Fruit fly (Drosophila melanogaster) whole organism, prepupa: ENCODE results near the gene rt.

Experiments used
- Blimp-1 ChIP-seq: fragments of 200-800 bp; sonication (Bioruptor generic); optimal IDR thresholded peaks from 3 replicates; lab custom pipeline; 2017; ENCODE audit warnings: missing biosample characterization, missing genetic modification characterization, mild to moderate bottlenecking, moderate library complexity, missing genetic modification reagents
- CG10669 ChIP-seq: fragments of 200-800 bp; sonication (Bioruptor generic); optimal IDR thresholded peaks from 3 replicates; lab custom pipeline; 2018; ENCODE audit warnings: missing biosample characterization, mild to moderate bottlenecking, missing genetic modification characterization, moderate library complexity
- CG11294 ChIP-seq: fragments of 200-800 bp; sonication (Bioruptor generic); IDR thresholded peaks from 2 replicates; pipeline ENCODE4 v1.3.6; 2022; ENCODE audit warnings: missing biosample characterization, missing genetic modification characterization
- CG11762 ChIP-seq: fragments of 200-800 bp; sonication (Bioruptor generic); optimal IDR thresholded peaks from 3 replicates; lab custom pipeline; 2016; ENCODE audit warnings: missing biosample characterization, missing genetic modification characterization; ENCODE audit not compliant: insufficient read depth
- CG15336 ChIP-seq: fragments of 200-800 bp; sonication (Bioruptor generic); IDR thresholded peaks from 2 replicates; pipeline ENCODE4 v1.3.6; 2022; ENCODE audit warnings: missing biosample characterization, missing genetic modification characterization
- CG16779 ChIP-seq: fragments of 200-800 bp; sonication (Bioruptor generic); optimal IDR thresholded peaks from 3 replicates; lab custom pipeline; 2017; ENCODE audit warnings: missing biosample characterization, mild to moderate bottlenecking, missing genetic modification characterization
- CG3032 ChIP-seq: fragments of 200-800 bp; optimal IDR thresholded peaks from 2 replicates; lab custom pipeline; 2019; ENCODE audit warnings: missing biosample characterization, mild to moderate bottlenecking, missing genetic modification characterization, moderate library complexity
- CG31627 ChIP-seq: fragments of 200-800 bp; sonication (Bioruptor generic); optimal IDR thresholded peaks from 3 replicates; lab custom pipeline; 2016; ENCODE audit warnings: missing biosample characterization, missing genetic modification characterization
- CG32006 ChIP-seq: fragments of 200-800 bp; sonication (Bioruptor generic); optimal IDR thresholded peaks from 3 replicates; lab custom pipeline; 2017; ENCODE audit warnings: missing biosample characterization, mild to moderate bottlenecking, missing genetic modification characterization
- CG6163 ChIP-seq: fragments of 200-800 bp; sonication (Bioruptor generic); IDR thresholded peaks from 3 replicates; pipeline ENCODE4 v1.3.6; 2022; ENCODE audit warnings: missing biosample characterization, missing genetic modification characterization
- CG6276 ChIP-seq: fragments of 200-800 bp; sonication (Bioruptor generic); optimal IDR thresholded peaks from 2 replicates; lab custom pipeline; 2017; ENCODE audit warnings: missing biosample characterization, mild to moderate bottlenecking, missing genetic modification characterization
- CG6792 ChIP-seq: fragments of 200-800 bp; sonication (Bioruptor generic); optimal IDR thresholded peaks from 3 replicates; lab custom pipeline; 2016; ENCODE audit warnings: missing biosample characterization, missing genetic modification characterization
- CG6808 ChIP-seq: fragments of 200-800 bp; sonication (Bioruptor generic); optimal IDR thresholded peaks from 3 replicates; lab custom pipeline; 2017; ENCODE audit warnings: missing biosample characterization, missing genetic modification characterization, mild to moderate bottlenecking, moderate library complexity, missing genetic modification reagents
- CG8119 ChIP-seq: fragments of 200-800 bp; sonication (Bioruptor generic); IDR thresholded peaks from 3 replicates; pipeline ENCODE4 v1.3.6; 2022; ENCODE audit warnings: missing biosample characterization, missing genetic modification characterization
- CG8319 ChIP-seq: fragments of 200-800 bp; sonication (Bioruptor generic); optimal IDR thresholded peaks from 3 replicates; lab custom pipeline; 2016; ENCODE audit warnings: missing biosample characterization, missing genetic modification characterization
- CG9139 ChIP-seq: fragments of 200-800 bp; sonication (Bioruptor generic); optimal IDR thresholded peaks from 3 replicates; lab custom pipeline; 2017; ENCODE audit warnings: missing biosample characterization, mild to moderate bottlenecking, missing genetic modification characterization
- Eip75B ChIP-seq: fragments of 200-800 bp; sonication (Bioruptor generic); optimal IDR thresholded peaks from 3 replicates; lab custom pipeline; 2016; ENCODE audit warnings: missing biosample characterization, missing genetic modification characterization
- Eip78C ChIP-seq: fragments of 200-800 bp; sonication (Bioruptor generic); peaks from one replicate; lab custom pipeline; 2016; ENCODE audit warnings: missing biosample characterization, missing genetic modification characterization
- Ets21C ChIP-seq: fragments of 200-800 bp; sonication (Bioruptor generic); optimal IDR thresholded peaks from 3 replicates; lab custom pipeline; 2016; ENCODE audit warnings: missing biosample characterization, missing genetic modification characterization
- Ets96B ChIP-seq: fragments of 200-800 bp; optimal IDR thresholded peaks from 2 replicates; lab custom pipeline; 2019; ENCODE audit warnings: missing biosample characterization, mild to moderate bottlenecking, missing genetic modification characterization, moderate library complexity
- Gug ChIP-seq: fragments of 200-800 bp; sonication (Bioruptor generic); IDR thresholded peaks from 2 replicates; pipeline ENCODE4 v1.3.6; 2022; ENCODE audit warnings: missing biosample characterization, missing genetic modification characterization
- Hr39 ChIP-seq: fragments of 200-800 bp; sonication (Bioruptor generic); optimal IDR thresholded peaks from 2 replicates; lab custom pipeline; 2016; ENCODE audit warnings: missing biosample characterization, missing genetic modification characterization
- Hr4 ChIP-seq: fragments of 200-800 bp; sonication (Bioruptor generic); optimal IDR thresholded peaks from 3 replicates; lab custom pipeline; 2016; ENCODE audit warnings: missing biosample characterization, missing genetic modification characterization
- Lpt ChIP-seq: fragments of 200-800 bp; sonication (Bioruptor generic); optimal IDR thresholded peaks from 3 replicates; lab custom pipeline; 2016; ENCODE audit warnings: missing biosample characterization, missing genetic modification characterization
- Met ChIP-seq: fragments of 200-800 bp; sonication (Bioruptor generic); optimal IDR thresholded peaks from 3 replicates; lab custom pipeline; 2016; ENCODE audit warnings: missing biosample characterization, missing genetic modification characterization
- OdsH ChIP-seq: fragments of 200-800 bp; sonication (Bioruptor generic); optimal IDR thresholded peaks from 3 replicates; lab custom pipeline; 2016; ENCODE audit warnings: missing biosample characterization, missing genetic modification characterization
- Smox ChIP-seq: fragments of 200-800 bp; sonication (Bioruptor generic); optimal IDR thresholded peaks from 3 replicates; lab custom pipeline; 2016; ENCODE audit warnings: missing biosample characterization, missing genetic modification characterization
- Sox102F ChIP-seq: fragments of 200-800 bp; sonication (Bioruptor generic); optimal IDR thresholded peaks from 2 replicates; lab custom pipeline; 2016; ENCODE audit warnings: missing biosample characterization, mild to moderate bottlenecking, missing genetic modification characterization
- Sox14 ChIP-seq: fragments of 200-800 bp; sonication (Bioruptor generic); optimal IDR thresholded peaks from 3 replicates; lab custom pipeline; 2016; ENCODE audit warnings: missing biosample characterization, missing genetic modification characterization
- Sox15 ChIP-seq: fragments of 200-800 bp; sonication (Bioruptor generic); optimal IDR thresholded peaks from 3 replicates; lab custom pipeline; 2016; ENCODE audit warnings: missing biosample characterization, missing genetic modification characterization
- achi ChIP-seq: fragments of 200-800 bp; sonication (Bioruptor generic); optimal IDR thresholded peaks from 3 replicates; lab custom pipeline; 2016; ENCODE audit warnings: missing biosample characterization, missing genetic modification characterization
- dac ChIP-seq: fragments of 200-800 bp; sonication (Bioruptor generic); optimal IDR thresholded peaks from 2 replicates; lab custom pipeline; 2017; ENCODE audit warnings: missing biosample characterization, mild to moderate bottlenecking, missing genetic modification characterization
- dsx ChIP-seq: fragments of 200-800 bp; optimal IDR thresholded peaks from 3 replicates; lab custom pipeline; 2019; ENCODE audit warnings: missing biosample characterization, mild to moderate bottlenecking, missing genetic modification characterization, moderate library complexity; ENCODE audit not compliant: poor library complexity, severe bottlenecking
- eg ChIP-seq: fragments of 200-800 bp; sonication (Bioruptor generic); IDR thresholded peaks from 3 replicates; pipeline ENCODE4 v1.3.6; 2022; ENCODE audit warnings: missing biosample characterization, missing genetic modification characterization
- esn ChIP-seq: fragments of 200-800 bp; sonication (Bioruptor generic); optimal IDR thresholded peaks from 2 replicates; lab custom pipeline; 2016; ENCODE audit warnings: missing biosample characterization, mild to moderate bottlenecking, missing genetic modification characterization, moderate library complexity
- fd59A ChIP-seq: fragments of 200-800 bp; sonication (Bioruptor generic); optimal IDR thresholded peaks from 2 replicates; lab custom pipeline; 2017; ENCODE audit warnings: missing biosample characterization, mild to moderate bottlenecking, missing genetic modification characterization, missing genetic modification reagents
- fd85E ChIP-seq: fragments of 200-800 bp; sonication (Bioruptor generic); optimal IDR thresholded peaks from 3 replicates; lab custom pipeline; 2016; ENCODE audit warnings: missing biosample characterization, missing genetic modification characterization
- lz ChIP-seq: fragments of 200-800 bp; sonication (Bioruptor generic); optimal IDR thresholded peaks from 3 replicates; lab custom pipeline; 2016; ENCODE audit warnings: missing biosample characterization, missing genetic modification characterization
- pdm3 ChIP-seq: fragments of 200-800 bp; sonication (Bioruptor generic); optimal IDR thresholded peaks from 3 replicates; lab custom pipeline; 2016; ENCODE audit warnings: missing biosample characterization, missing genetic modification characterization
- salr ChIP-seq, 2 experiments: fragments of 200-800 bp; sonication (Bioruptor generic); optimal IDR thresholded peaks; 3 replicates each; lab custom pipeline; 2016 to 2018; ENCODE audit warnings: missing biosample characterization in 2 of 2, missing genetic modification characterization in 2 of 2, mild to moderate bottlenecking in 1 of 2
- ss ChIP-seq, 2 experiments: fragments of 200-800 bp; sonication (Bioruptor generic); optimal IDR thresholded peaks; 2 replicates in 1 of 2; 3 replicates in 1 of 2; lab custom pipeline; 2017 to 2018; ENCODE audit warnings: mild to moderate bottlenecking in 2 of 2, missing biosample characterization in 2 of 2, missing genetic modification characterization in 2 of 2, moderate library complexity in 1 of 2
- svp ChIP-seq: fragments of 200-800 bp; sonication (Bioruptor generic); peaks from one replicate; lab custom pipeline; 2016; ENCODE audit warnings: missing biosample characterization, missing genetic modification characterization
- topi ChIP-seq: fragments of 200-800 bp; sonication (Bioruptor generic); optimal IDR thresholded peaks from 3 replicates; lab custom pipeline; 2016; ENCODE audit warnings: missing biosample characterization, missing genetic modification characterization

Gene rt

DNA sequence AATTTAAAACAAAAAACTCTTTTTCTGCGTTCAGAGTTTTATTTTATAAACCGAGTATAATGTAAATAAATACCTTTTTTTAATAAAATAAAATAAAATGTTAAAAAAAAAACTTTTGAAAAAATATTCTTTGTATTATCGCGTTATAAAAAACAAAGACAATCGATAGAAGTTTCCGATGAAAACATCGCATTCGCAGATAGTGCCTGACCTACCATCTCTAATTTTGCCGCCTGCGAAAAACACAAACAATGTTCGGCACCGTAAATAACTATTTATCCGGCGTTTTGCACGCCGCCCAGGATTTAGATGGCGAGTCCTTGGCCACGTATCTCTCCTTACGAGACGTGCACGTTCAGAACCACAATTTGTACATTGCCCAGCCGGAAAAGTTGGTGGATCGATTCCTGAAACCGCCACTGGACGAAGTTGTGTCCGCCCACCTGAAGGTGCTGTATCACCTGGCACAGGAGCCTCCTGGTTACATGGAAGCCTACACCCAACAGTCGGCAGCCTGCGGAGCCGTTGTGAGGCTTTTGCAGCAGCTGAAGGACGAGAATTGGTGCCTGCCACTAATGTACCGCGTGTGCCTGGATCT is 38.8 kb upstream of the rt start, which contains the start of gene PCID2:
Gene PCID2, plus strand, starts transcription at position 213 of the 598 bp plus-strand sequence.
- TF ChIP-seq svp (GFP tag; lab: Kevin White, UChicago) (peak; percentile 82), topi (no peak), Eip78C (GFP tag; lab: Kevin White, UChicago) (peak; percentile 16)
- TF ChIP-seq, all 60 proteins: peak for 2

DNA sequence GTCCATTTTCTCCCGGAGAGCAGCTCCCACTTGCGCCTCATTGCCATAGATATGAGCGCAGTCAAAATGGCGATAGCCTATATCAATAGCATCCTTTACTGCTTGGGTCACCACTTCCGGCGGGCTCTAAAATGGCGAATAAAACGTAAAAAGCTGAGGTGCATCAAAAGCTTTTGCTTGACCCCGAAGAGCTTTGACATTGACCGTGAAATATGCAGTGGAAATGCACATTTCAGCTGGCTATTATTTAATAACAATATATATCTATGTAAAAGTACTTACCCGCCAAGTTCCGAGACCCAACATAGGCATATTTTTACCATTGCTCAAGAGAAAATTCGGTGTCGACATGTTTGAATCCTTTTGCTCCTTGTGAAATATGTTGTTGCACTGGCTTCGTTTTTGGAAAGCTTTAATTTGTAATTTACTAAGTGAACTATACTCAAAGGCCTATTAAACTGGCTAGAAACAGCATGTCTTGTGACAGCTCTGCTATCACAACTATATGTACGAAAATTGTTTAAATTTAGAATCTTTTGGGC is 38.1 kb upstream of the rt start, which contains the start of gene CG6083:
Gene CG6083, minus strand, starts transcription at position 492 of the 542 bp plus-strand sequence.
- TF ChIP-seq eg (GFP tag; lab: Robert Waterston, UW) (no peak), CG11762 (GFP tag; lab: Kevin White, UChicago) (no peak)

DNA sequence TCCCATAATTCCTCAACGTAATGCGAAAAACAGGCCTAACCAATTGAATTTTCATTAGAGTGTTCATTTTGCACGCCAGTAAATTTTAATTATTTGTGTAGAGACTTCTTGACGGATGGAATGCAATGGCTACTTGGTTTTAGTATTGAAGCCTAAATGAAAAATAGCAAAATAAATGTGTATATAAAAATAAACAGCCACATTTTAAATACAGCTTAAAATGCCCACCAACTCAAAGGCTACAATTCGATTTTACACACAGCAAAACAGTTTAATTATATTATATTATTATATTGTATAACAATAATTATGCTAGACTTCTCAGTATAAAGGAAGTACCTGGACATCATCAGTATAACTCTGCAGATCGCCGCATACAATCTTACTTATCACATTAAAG is 36.7 kb upstream of the rt start, which contains the start of gene Akr1B:
Gene Akr1B, minus strand, starts transcription at position 101 of the 400 bp plus-strand sequence.
- TF ChIP-seq salr (GFP tag; optimal IDR thresholded peaks at IDR 0.05; lab: Kevin White, UChicago): no peak
- TF ChIP-seq Ets96B (tag; lab: Kevin White, UChicago): no peak
- TF ChIP-seq fd59A (GFP tag; lab: Kevin White, UChicago): no peak
- TF ChIP-seq CG6808 (GFP tag; lab: Kevin White, UChicago): no peak
- TF ChIP-seq CG32006: no peak
- TF ChIP-seq, all 60 proteins: peak for 0

DNA sequence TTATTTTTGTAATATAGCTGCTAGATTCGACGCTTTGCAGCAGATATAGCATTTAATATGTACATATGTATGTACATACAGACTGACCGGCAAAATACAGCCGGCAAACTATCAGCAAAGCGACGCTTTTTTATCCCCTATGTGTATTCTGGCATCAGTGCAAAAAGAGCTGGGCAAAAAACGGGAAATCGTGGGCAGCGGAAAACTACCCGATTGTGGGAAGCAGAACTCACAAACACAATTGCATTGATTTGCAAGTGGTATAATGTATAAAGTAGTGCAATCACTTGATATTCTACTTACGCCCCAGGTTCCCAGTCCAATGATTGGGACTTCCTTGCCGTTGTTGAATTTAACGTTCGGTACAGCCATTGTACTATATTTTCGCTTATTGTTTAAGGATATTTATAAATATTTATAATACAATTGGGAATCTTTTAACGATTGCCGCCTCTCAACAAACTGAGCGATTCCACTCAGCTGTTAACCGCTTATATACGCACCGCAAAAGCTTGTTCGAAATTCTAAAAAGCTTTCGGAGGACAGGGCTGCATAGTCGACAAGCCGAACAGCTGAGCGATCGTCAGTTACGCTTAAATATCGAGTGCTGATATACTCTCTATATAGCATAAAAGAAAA is 35.8 kb upstream of the rt start:
- TF ChIP-seq CG9139 (GFP tag; lab: Kevin White, UChicago): peak; percentile 18
- TF ChIP-seq lz: no peak
- TF ChIP-seq Eip75B (GFP tag; lab: Kevin White, UChicago): no peak
- peak; percentile 25 for TF ChIP-seq esn (GFP tag; lab: Kevin White, UChicago)
- TF ChIP-seq pdm3 (GFP tag; lab: Kevin White, UChicago): no peak
- TF ChIP-seq CG6792: no peak
- TF ChIP-seq Ets96B (tag; lab: Kevin White, UChicago): no peak
- peak; percentile 66 for TF ChIP-seq Eip78C (GFP tag; lab: Kevin White, UChicago)
- no peak for TF ChIP-seq CG15336 (GFP tag; lab: Robert Waterston, UW)
- TF ChIP-seq Sox102F (GFP tag; lab: Kevin White, UChicago): no peak
- no peak for TF ChIP-seq CG6276
- TF ChIP-seq Sox15 (GFP tag; lab: Kevin White, UChicago): no peak
- TF ChIP-seq dac (GFP tag; lab: Kevin White, UChicago): no peak
- peak; percentile 4 for TF ChIP-seq CG16779
- TF ChIP-seq CG3032 (tag; lab: Kevin White, UChicago): no peak
- no peak for TF ChIP-seq Sox14 (GFP tag; lab: Kevin White, UChicago)
- no peak for TF ChIP-seq achi
- TF ChIP-seq CG6163 (GFP tag; lab: Robert Waterston, UW): no peak
- no peak for TF ChIP-seq fd85E
- no peak for TF ChIP-seq Gug (GFP tag; lab: Robert Waterston, UW)
- TF ChIP-seq OdsH (GFP tag; lab: Kevin White, UChicago): no peak
- TF ChIP-seq CG11294 (GFP tag; lab: Robert Waterston, UW): no peak
- TF ChIP-seq eg (GFP tag; lab: Robert Waterston, UW): no peak
- TF ChIP-seq Hr4 (GFP tag; lab: Kevin White, UChicago): no peak
- TF ChIP-seq CG31627 (GFP tag; lab: Kevin White, UChicago): no peak
- no peak; the same call in 2 of the 3 replicates for TF ChIP-seq CG8119 (GFP tag; lab: Robert Waterston, UW)
- TF ChIP-seq CG10669 (GFP tag; lab: Kevin White, UChicago): peak; percentile 5
- TF ChIP-seq Hr39 (GFP tag; lab: Kevin White, UChicago): no peak
- peak; percentile 50 for TF ChIP-seq svp (GFP tag; lab: Kevin White, UChicago)
- no peak for TF ChIP-seq salr (GFP tag; optimal IDR thresholded peaks at IDR 0.05; lab: Kevin White, UChicago)
- TF ChIP-seq Ets21C (GFP tag; lab: Kevin White, UChicago): no peak
- peak; percentile 42 to 53 for TF ChIP-seq ss (GFP tag; optimal IDR thresholded peaks at IDR 0.05; lab: Kevin White, UChicago)
- TF ChIP-seq CG8319 (GFP tag; lab: Kevin White, UChicago): no peak
- peak; percentile 35 for TF ChIP-seq dsx (GFP tag; lab: Kevin White, UChicago)
- TF ChIP-seq Smox (GFP tag; lab: Kevin White, UChicago): no peak
- TF ChIP-seq Met (GFP tag; lab: Kevin White, UChicago): no peak
- no peak for TF ChIP-seq Blimp-1 (GFP tag; lab: Kevin White, UChicago)
- TF ChIP-seq Lpt (GFP tag; lab: Kevin White, UChicago): no peak
